Comparison of ENCODE assay signal across 3 fruit fly cellular contexts in genomic region chrX:7693423-7693822, dm6.
TF ChIP-seq lines count a peak whose summit lies in the region.

No protein-coding gene starts in this region.

- TF ChIP-seq CTCF in whole organism, embryonic (GFP tag; optimal IDR thresholded peaks at IDR 0.05; lab: Kevin White, UChicago): no peak

TF ChIP-seq in whole organism, embryonic, 481 proteins besides CTCF, POLR2A, EP300 and RAD21 (continues in another document):
- TF ChIP-seq jumu (GFP tag; optimal IDR thresholded peaks at IDR 0.05; lab: Kevin White, UChicago) (no peak), Scr (GFP tag; IDR thresholded peaks at IDR 0.05; lab: Robert Waterston, UW; ENCODE audit: partially characterized antibody) (no peak), ham (GFP tag; IDR thresholded peaks at IDR 0.05; lab: Robert Waterston, UW) (no peak), Atf6 (GFP tag; IDR thresholded peaks at IDR 0.05; lab: Robert Waterston, UW) (0 out of 2 replicates have a peak, but pooled peaks have one; percentile 35), salm (tag; optimal IDR thresholded peaks at IDR 0.05; lab: Kevin White, UChicago) (no peak), E2f1 (GFP tag; IDR thresholded peaks at IDR 0.05; lab: Robert Waterston, UW) (no peak), CG6272 (GFP tag; IDR thresholded peaks at IDR 0.05; lab: Robert Waterston, UW) (no peak), ewg (GFP tag; optimal IDR thresholded peaks at IDR 0.05; lab: Kevin White, UChicago) (no peak), gsb-n (tag; optimal IDR thresholded peaks at IDR 0.05; lab: Kevin White, UChicago) (no peak), Mes4 (GFP tag; optimal IDR thresholded peaks at IDR 0.05; lab: Kevin White, UChicago) (no peak), CG6689 (GFP tag; IDR thresholded peaks at IDR 0.05; lab: Robert Waterston, UW) (no peak), CG11504 (tag; optimal IDR thresholded peaks at IDR 0.05; lab: Kevin White, UChicago) (peak; percentile 26), CG11093 (GFP tag; IDR thresholded peaks at IDR 0.05; lab: Robert Waterston, UW) (no peak), CG3838 (GFP tag; optimal IDR thresholded peaks at IDR 0.05; lab: Kevin White, UChicago) (no peak), row (GFP tag; IDR thresholded peaks at IDR 0.05; lab: Robert Waterston, UW) (peak; percentile 47), Hmx (GFP tag; optimal IDR thresholded peaks at IDR 0.05; lab: Kevin White, UChicago) (no peak), Hand (GFP tag; optimal IDR thresholded peaks at IDR 0.05; lab: Kevin White, UChicago) (no peak), p53 (GFP tag; optimal IDR thresholded peaks at IDR 0.05; lab: Kevin White, UChicago) (no peak), CG32532 (GFP tag; IDR thresholded peaks at IDR 0.05; lab: Robert Waterston, UW) (0 out of 2 replicates have a peak, but pooled peaks have one; percentile 12), CG14014 (GFP tag; IDR thresholded peaks at IDR 0.05; lab: Robert Waterston, UW) (no peak), en (GFP tag; optimal IDR thresholded peaks at IDR 0.05; lab: Kevin White, UChicago) (no peak), D19B (GFP tag; optimal IDR thresholded peaks at IDR 0.05; lab: Kevin White, UChicago) (peak; percentile 82), CG2120 (GFP tag; optimal IDR thresholded peaks at IDR 0.05; lab: Kevin White, UChicago) (peak; percentile 6), CG30403 (GFP tag; optimal IDR thresholded peaks at IDR 0.05; lab: Kevin White, UChicago) (no peak), Xbp1 (GFP tag; optimal IDR thresholded peaks at IDR 0.05; lab: Kevin White, UChicago) (peak; percentile 12), dmrt99B (tag; optimal IDR thresholded peaks at IDR 0.05; lab: Kevin White, UChicago) (peak; percentile 32), Kr (GFP tag; optimal IDR thresholded peaks at IDR 0.05; lab: Kevin White, UChicago) (no peak), Deaf1 (tag; optimal IDR thresholded peaks at IDR 0.05; lab: Kevin White, UChicago) (no peak), sens (GFP tag; lab: Kevin White, UChicago) (peak; percentile 80), ranshi (GFP tag; IDR thresholded peaks at IDR 0.05; lab: Robert Waterston, UW) (no peak), E2f2 (GFP tag; IDR thresholded peaks at IDR 0.05; lab: Robert Waterston, UW) (no peak), amos (GFP tag; IDR thresholded peaks at IDR 0.05; lab: Robert Waterston, UW; ENCODE audit: partially characterized antibody) (no peak)

TF ChIP-seq in whole organism, prepupa, 60 proteins besides CTCF, POLR2A, EP300 and RAD21:
- TF ChIP-seq fkh (GFP tag; optimal IDR thresholded peaks at IDR 0.05; lab: Kevin White, UChicago) (peak; percentile 34), CG32006 (GFP tag; optimal IDR thresholded peaks at IDR 0.05; lab: Kevin White, UChicago) (peak; percentile 23), dsx (GFP tag; optimal IDR thresholded peaks at IDR 0.05; lab: Kevin White, UChicago; ENCODE audit: poor library complexity, severe bottlenecking) (no peak), Hr4 (GFP tag; optimal IDR thresholded peaks at IDR 0.05; lab: Kevin White, UChicago) (peak; percentile 36)

TF ChIP-seq in whole organism, pupa, 21 proteins besides CTCF, POLR2A, EP300 and RAD21:
- TF ChIP-seq CG32121 (GFP tag; IDR thresholded peaks at IDR 0.05; lab: Robert Waterston, UW) (0 out of 2 replicates have a peak, but pooled peaks have one; percentile 31), Ets98B (GFP tag; IDR thresholded peaks at IDR 0.05; lab: Robert Waterston, UW) (peak; percentile 17; the same call in 1 of the 2 replicates), D1 (tag; optimal IDR thresholded peaks at IDR 0.05; lab: Kevin White, UChicago) (no peak), fd96Ca (GFP tag; IDR thresholded peaks at IDR 0.05; lab: Robert Waterston, UW) (no peak), CG10348 (GFP tag; IDR thresholded peaks at IDR 0.05; lab: Robert Waterston, UW) (no peak), rn (GFP tag; IDR thresholded peaks at IDR 0.05; lab: Robert Waterston, UW) (no peak), CG8301 (tag; optimal IDR thresholded peaks at IDR 0.05; lab: Kevin White, UChicago) (no peak), Pif1A (GFP tag; optimal IDR thresholded peaks at IDR 0.05; lab: Kevin White, UChicago) (no peak), Pif1B (GFP tag; optimal IDR thresholded peaks at IDR 0.05; lab: Kevin White, UChicago) (no peak), CG14655 (GFP tag; optimal IDR thresholded peaks at IDR 0.05; lab: Kevin White, UChicago) (no peak), CG17806 (tag; optimal IDR thresholded peaks at IDR 0.05; lab: Kevin White, UChicago) (no peak), CG13204 (GFP tag; optimal IDR thresholded peaks at IDR 0.05; lab: Kevin White, UChicago) (no peak)

Comparison
In these comparisons a context has a peak if more than half of its experiments do, and no peak if none do; other contexts are left out.
1. Of the 7 proteins assayed by ChIP-seq in both whole organism, embryonic and whole organism, prepupa: peak only in whole organism, embryonic: Sox102F; only in whole organism, prepupa: none; in both: none; in neither: 6.